Worm (Caenorhabditis elegans) whole organism, L4 larva: ENCODE data around the gene F41G3.21.

Source experiments
- D1046.2 ChIP-seq: fragments of 200-800 bp; sonication (Bioruptor generic); IDR thresholded peaks from 2 replicates; pipeline ENCODE4 v1.3.6; 2022; ENCODE audit warnings: missing genetic modification characterization, missing compliant biosample characterization
- F37D6.2 ChIP-seq: sonication (generic microtip); optimal IDR thresholded peaks from 2 replicates; lab custom pipeline; 2016; ENCODE audit warnings: mild to moderate bottlenecking, missing genetic modification characterization, missing compliant biosample characterization
- F44E2.7 ChIP-seq: fragments of 200-800 bp; sonication (Bioruptor generic); IDR thresholded peaks from 2 replicates; pipeline ENCODE4 v2.1.2; 2022; ENCODE audit warnings: missing genetic modification characterization, missing compliant biosample characterization
- R02D3.7 ChIP-seq: fragments of 150-350 bp; sonication (generic microtip); optimal IDR thresholded peaks from 3 replicates; lab custom pipeline; 2014; ENCODE audit warnings: missing biosample characterization, missing genetic modification characterization
- T20F7.1 ChIP-seq: fragments of 200-800 bp; sonication (Bioruptor generic); optimal IDR thresholded peaks from 2 replicates; lab custom pipeline; 2018; ENCODE audit warnings: mild to moderate bottlenecking, missing genetic modification characterization, missing compliant biosample characterization
- T26A8.4 ChIP-seq: fragments of 200-800 bp; sonication (Bioruptor generic); IDR thresholded peaks from 2 replicates; pipeline ENCODE4 v1.3.6; 2022; ENCODE audit warnings: missing genetic modification characterization, missing compliant biosample characterization
- ZK337.2 ChIP-seq: fragments of 200-800 bp; sonication (Bioruptor generic); IDR thresholded peaks from 2 replicates; pipeline ENCODE4 v1.3.6; 2022; ENCODE audit warnings: missing genetic modification reagents, missing genetic modification characterization, missing compliant biosample characterization
- aha-1 ChIP-seq: fragments of 150-350 bp; peaks from one replicate; lab custom pipeline; 2014; ENCODE audit warnings: missing biosample characterization, missing genetic modification characterization
- arid-1 ChIP-seq: fragments of 200-800 bp; sonication (Bioruptor generic); conservative IDR thresholded peaks from 2 replicates; pipeline ENCODE4 v1.3.6; 2022; ENCODE audit warnings: missing genetic modification reagents, missing genetic modification characterization, missing compliant biosample characterization
- ceh-20 ChIP-seq: fragments of 200-800 bp; sonication (Bioruptor generic); IDR thresholded peaks from 2 replicates; pipeline ENCODE4 v1.3.6; 2022; ENCODE audit warnings: missing genetic modification reagents, missing genetic modification characterization, missing compliant biosample characterization
- ceh-32 ChIP-seq: sonication (generic microtip); optimal IDR thresholded peaks from 2 replicates; lab custom pipeline; 2016; ENCODE audit warnings: mild to moderate bottlenecking, missing genetic modification characterization, missing compliant biosample characterization; ENCODE audit not compliant: poor library complexity
- ceh-82 ChIP-seq: sonication (generic microtip); optimal IDR thresholded peaks from 2 replicates; lab custom pipeline; 2017; ENCODE audit warnings: missing biosample characterization, missing genetic modification characterization
- cey-2 ChIP-seq: sonication (generic microtip); optimal IDR thresholded peaks from 3 replicates; lab custom pipeline; 2017; ENCODE audit warnings: missing genetic modification characterization, mild to moderate bottlenecking, missing compliant biosample characterization, antibody characterized with exemption, borderline replicate concordance; ENCODE audit not compliant: insufficient read depth
- dmd-6 ChIP-seq: fragments of 200-800 bp; sonication (Bioruptor generic); IDR thresholded peaks from 2 replicates; pipeline ENCODE4 v1.3.6; 2022; ENCODE audit warnings: missing genetic modification reagents, missing genetic modification characterization, missing compliant biosample characterization
- duxl-1 ChIP-seq: sonication (generic microtip); optimal IDR thresholded peaks from 2 replicates; lab custom pipeline; 2016; ENCODE audit warnings: mild to moderate bottlenecking, missing genetic modification characterization, moderate library complexity, missing compliant biosample characterization; ENCODE audit not compliant: poor library complexity
- egl-27 ChIP-seq: sonication (generic microtip); optimal IDR thresholded peaks from 3 replicates; lab custom pipeline; 2017; ENCODE audit warnings: missing biosample characterization, missing genetic modification reagents, missing genetic modification characterization
- hmg-1.1 ChIP-seq: fragments of 200-800 bp; sonication (Bioruptor generic); IDR thresholded peaks from 2 replicates; pipeline ENCODE4 v1.3.6; 2022; ENCODE audit warnings: missing genetic modification reagents, missing genetic modification characterization, missing compliant biosample characterization
- lim-7 ChIP-seq: fragments of 200-800 bp; sonication (Bioruptor generic); IDR thresholded peaks from 2 replicates; pipeline ENCODE4 v1.3.6; 2022; ENCODE audit warnings: missing genetic modification characterization, missing compliant biosample characterization
- lin-15B ChIP-seq: fragments of 150-350 bp; sonication (generic microtip); optimal IDR thresholded peaks from 3 replicates; lab custom pipeline; 2014; ENCODE audit warnings: missing biosample characterization, missing genetic modification characterization
- lin-29 ChIP-seq: fragments of 200-800 bp; sonication (Bioruptor generic); IDR thresholded peaks from 2 replicates; pipeline ENCODE4 v1.3.6; 2022; ENCODE audit warnings: missing genetic modification reagents, missing genetic modification characterization, missing compliant biosample characterization
- lin-38 ChIP-seq: fragments of 200-800 bp; sonication (Bioruptor generic); IDR thresholded peaks from 2 replicates; pipeline ENCODE4 v1.3.6; 2022; ENCODE audit warnings: missing genetic modification reagents, missing genetic modification characterization, missing compliant biosample characterization
- mdt-29 ChIP-seq: fragments of 200-800 bp; sonication (Bioruptor generic); IDR thresholded peaks from 2 replicates; pipeline ENCODE4 v1.3.6; 2022; ENCODE audit warnings: missing genetic modification reagents, missing genetic modification characterization, missing compliant biosample characterization
- mep-1 ChIP-seq: fragments of 150-350 bp; sonication (generic microtip); optimal IDR thresholded peaks from 3 replicates; lab custom pipeline; 2014; ENCODE audit warnings: missing biosample characterization, missing genetic modification characterization
- mes-2 ChIP-seq: sonication (generic microtip); optimal IDR thresholded peaks from 2 replicates; lab custom pipeline; 2016; ENCODE audit warnings: missing genotype, mild to moderate bottlenecking, missing genetic modification characterization, missing compliant biosample characterization; ENCODE audit not compliant: poor library complexity, severe bottlenecking
- mxl-2 ChIP-seq: fragments of 200-800 bp; sonication (Bioruptor generic); conservative IDR thresholded peaks from 2 replicates; pipeline ENCODE4 v1.3.6; 2022; ENCODE audit warnings: missing genetic modification reagents, missing genetic modification characterization, missing compliant biosample characterization
- nhr-102 ChIP-seq: sonication (generic microtip); optimal IDR thresholded peaks from 2 replicates; lab custom pipeline; 2016; ENCODE audit warnings: mild to moderate bottlenecking, missing genetic modification characterization, moderate library complexity, missing compliant biosample characterization
- nhr-111 ChIP-seq: fragments of 200-800 bp; sonication (Bioruptor generic); optimal IDR thresholded peaks from 2 replicates; lab custom pipeline; 2018; ENCODE audit warnings: mild to moderate bottlenecking, missing genetic modification characterization, missing compliant biosample characterization
- nhr-237 ChIP-seq: sonication (generic microtip); optimal IDR thresholded peaks from 2 replicates; lab custom pipeline; 2017; ENCODE audit warnings: missing biosample characterization, missing genetic modification characterization
- nhr-6 ChIP-seq: fragments of 150-350 bp; optimal IDR thresholded peaks from 2 replicates; lab custom pipeline; 2014; ENCODE audit warnings: missing biosample characterization, missing genetic modification characterization
- nhr-76 ChIP-seq: fragments of 150-350 bp; optimal IDR thresholded peaks from 2 replicates; lab custom pipeline; 2014; ENCODE audit warnings: missing biosample characterization, missing genetic modification characterization
- nhr-77 ChIP-seq: fragments of 150-350 bp; optimal IDR thresholded peaks from 2 replicates; lab custom pipeline; 2014; ENCODE audit warnings: missing biosample characterization, missing genetic modification characterization
- pha-4 ChIP-seq, 2 experiments: fragments of 150-350 bp in 1 of 2; fragments of 200-800 bp in 1 of 2; sonication (Bioruptor generic) in 1 of 2; IDR thresholded peaks in 1 of 2; optimal IDR thresholded peaks in 1 of 2; 2 replicates each; pipeline versions ENCODE4 v1.3.6 to Lab custom; 2014 to 2022; ENCODE audit warnings: missing genetic modification characterization in 2 of 2, missing genetic modification reagents in 2 of 2, missing biosample characterization in 1 of 2, missing compliant biosample characterization in 1 of 2
- pqm-1 ChIP-seq: sonication (generic microtip); optimal IDR thresholded peaks from 2 replicates; lab custom pipeline; 2017; ENCODE audit warnings: missing biosample characterization, missing genetic modification characterization
- rbr-2 ChIP-seq: sonication (generic microtip); optimal IDR thresholded peaks from 2 replicates; lab custom pipeline; 2016; ENCODE audit warnings: missing genotype, missing genetic modification characterization, missing compliant biosample characterization
- set-16 ChIP-seq: fragments of 200-800 bp; sonication (Bioruptor generic); IDR thresholded peaks from 2 replicates; pipeline ENCODE4 v1.3.6; 2022; ENCODE audit warnings: missing genetic modification reagents, missing genetic modification characterization, missing compliant biosample characterization
- tra-1 ChIP-seq: fragments of 200-800 bp; sonication (Bioruptor generic); IDR thresholded peaks from 2 replicates; pipeline ENCODE4 v1.3.6; 2022; ENCODE audit warnings: missing genetic modification reagents, missing genetic modification characterization, missing compliant biosample characterization
- unc-39 ChIP-seq: sonication (generic microtip); optimal IDR thresholded peaks from 2 replicates; lab custom pipeline; 2017; ENCODE audit warnings: missing biosample characterization, missing genetic modification characterization
- unc-62 ChIP-seq, 3 experiments: fragments of 150-350 bp in 1 of 3; sonication (generic microtip); optimal IDR thresholded peaks in 2 of 3; peaks in 1 of 3; 1 replicate in 1 of 3; 2 replicates in 2 of 3; lab custom pipeline; 2014 to 2017; ENCODE audit warnings: missing biosample characterization in 3 of 3, missing genetic modification characterization in 3 of 3, missing genetic modification reagents in 3 of 3, missing genotype in 1 of 3
- vab-7 ChIP-seq: fragments of 200-800 bp; sonication (Bioruptor generic); IDR thresholded peaks from 2 replicates; pipeline ENCODE4 v1.3.6; 2022; ENCODE audit warnings: missing genetic modification reagents, missing genetic modification characterization, missing compliant biosample characterization
- zfp-3 ChIP-seq: fragments of 200-800 bp; sonication (Bioruptor generic); conservative IDR thresholded peaks from 2 replicates; pipeline ENCODE4 v1.3.6; 2022; ENCODE audit warnings: missing genetic modification reagents, missing genetic modification characterization, missing compliant biosample characterization

F41G3.21 gene

DNA sequence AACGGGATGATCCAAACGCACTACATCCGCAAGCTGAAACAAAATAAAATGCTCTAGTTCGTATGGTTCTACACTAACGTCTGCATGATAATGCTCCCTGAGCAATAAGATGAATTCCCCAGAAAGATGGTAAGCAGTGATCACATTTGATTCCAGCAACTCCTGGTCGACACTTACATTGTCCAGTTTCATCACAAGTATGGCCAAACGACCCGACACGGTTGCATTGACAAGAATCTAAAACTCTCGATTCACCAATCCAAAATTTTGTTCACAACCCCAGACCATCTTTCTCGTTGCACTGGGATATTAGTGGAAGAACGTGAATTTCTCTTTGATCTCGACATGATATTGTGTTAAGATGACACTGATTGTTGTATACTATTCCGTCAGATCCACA, 17.3 kb upstream of the F41G3.21 start:
- TF ChIP-seq unc-62 (GFP tag; optimal IDR thresholded peaks at IDR 0.05 in 1 of 2; lab: Kevin White, UChicago) = peak in 1 of 2 experiments; percentile 95
- TF ChIP-seq unc-62 (tag; optimal IDR thresholded peaks at IDR 0.05; lab: Kevin White, UChicago) = no peak
- TF ChIP-seq nhr-102 (tag; lab: Kevin White, UChicago) = no peak
- TF ChIP-seq, all 104 proteins: peak for 1

ce11 chrII:6768014-6768413, 15.3 kb upstream of the F41G3.21 start, which contains the start of gene F41G3.18:
TSS of gene F41G3.18 (plus strand) at chrII:6768314.
- no peak for TF ChIP-seq T20F7.1 (GFP tag; lab: Kevin White, UChicago)
- TF ChIP-seq nhr-76 (tag; lab: Kevin White, UChicago) = no peak
- no peak for TF ChIP-seq F44E2.7
- TF ChIP-seq mdt-29 (GFP tag; lab: Robert Waterston, UW) = no peak
- TF ChIP-seq nhr-237 (tag; lab: Kevin White, UChicago) = no peak
- TF ChIP-seq vab-7 (GFP tag; lab: Robert Waterston, UW) = no peak
- no peak for TF ChIP-seq egl-27 (tag; lab: Kevin White, UChicago)
- no peak for TF ChIP-seq F37D6.2 (tag; lab: Kevin White, UChicago)
- no peak for TF ChIP-seq arid-1 (GFP tag; lab: Robert Waterston, UW)
- no peak for TF ChIP-seq nhr-102 (tag; lab: Kevin White, UChicago)
- no peak for TF ChIP-seq zfp-3 (GFP tag; lab: Robert Waterston, UW)
- no peak for TF ChIP-seq duxl-1 (tag; lab: Kevin White, UChicago)
- TF ChIP-seq mep-1 (tag; lab: Kevin White, UChicago) = no peak
- peak; percentile 42 for TF ChIP-seq pqm-1
- TF ChIP-seq mes-2 (tag; lab: Kevin White, UChicago) = no peak
- TF ChIP-seq unc-39 = no peak
- 0 out of 2 replicates have a peak, but pooled peaks have one; percentile 6 for TF ChIP-seq dmd-6

- TF ChIP-seq rbr-2 (no peak), aha-1 (tag; lab: Kevin White, UChicago) (no peak), unc-62 (GFP tag; optimal IDR thresholded peaks at IDR 0.05 in 1 of 2; lab: Kevin White, UChicago) (no peak), unc-62 (tag; optimal IDR thresholded peaks at IDR 0.05; lab: Kevin White, UChicago) (no peak), nhr-237 (tag; lab: Kevin White, UChicago) (no peak), D1046.2 (no peak), egl-27 (tag; lab: Kevin White, UChicago) (no peak), T26A8.4 (GFP tag; lab: Robert Waterston, UW) (no peak), nhr-77 (tag; lab: Kevin White, UChicago) (no peak), cey-2 (tag; lab: Kevin White, UChicago) (no peak), ceh-32 (no peak), hmg-1.1 (GFP tag; lab: Robert Waterston, UW) (no peak), tra-1 (GFP tag; lab: Robert Waterston, UW) (no peak)
- TF ChIP-seq, all 104 proteins: peak for 0
These were observed 12.0 kb upstream of the F41G3.21 start, which contains the start of gene nlp-50 for ce11 chrII:6764734-6765133. TSS of gene nlp-50 (plus strand) at chrII:6765034.

DNA sequence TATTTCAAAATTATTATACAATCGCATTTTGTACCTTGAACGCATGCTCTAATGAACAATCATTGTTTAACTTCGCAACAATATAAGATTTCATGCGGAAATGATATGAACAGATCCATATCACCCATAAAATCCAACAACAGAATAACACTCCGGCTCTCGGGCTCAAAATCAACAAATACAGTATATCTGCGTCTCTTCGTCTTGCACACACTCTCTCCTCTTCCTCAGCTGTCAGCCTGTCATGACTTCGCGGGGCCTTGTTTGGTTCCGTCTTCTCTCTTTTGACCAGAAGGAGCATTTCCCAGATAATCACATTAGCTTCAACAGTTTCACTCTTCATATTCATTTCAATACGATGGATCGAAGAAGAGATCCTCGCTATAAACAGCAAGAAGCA, 3.5 kb upstream of the F41G3.21 start, which contains the start of gene F41G3.3:
Gene F41G3.3, plus strand, starts transcription at position 301 of the 400 bp plus-strand sequence.
- TF ChIP-seq R02D3.7 (tag; lab: Kevin White, UChicago) (no peak), nhr-111 (GFP tag; lab: Kevin White, UChicago) (no peak), ceh-82 (tag; lab: Kevin White, UChicago) (no peak), set-16 (GFP tag; lab: Robert Waterston, UW) (no peak), ceh-20 (GFP tag; lab: Robert Waterston, UW) (no peak), ZK337.2 (GFP tag; lab: Robert Waterston, UW) (no peak), lim-7 (GFP tag; lab: Robert Waterston, UW) (no peak), duxl-1 (tag; lab: Kevin White, UChicago) (no peak), lin-38 (GFP tag; lab: Robert Waterston, UW) (no peak), mxl-2 (GFP tag; lab: Robert Waterston, UW) (no peak), pha-4 (GFP tag; IDR thresholded peaks at IDR 0.05; lab: Robert Waterston, UW) (no peak), pha-4 (tag; optimal IDR thresholded peaks at IDR 0.05; lab: Kevin White, UChicago) (no peak), lin-29 (GFP tag; lab: Robert Waterston, UW) (no peak), mep-1 (tag; lab: Kevin White, UChicago) (no peak), lin-15B (no peak), nhr-6 (tag; lab: Kevin White, UChicago) (no peak)
- TF ChIP-seq, all 104 proteins: peak for 0
